Worm (Caenorhabditis elegans) whole organism, L4/young adult: Measurements from ENCODE around the gene vem-1.

Experiments used
- W03F9.2 ChIP-seq: fragments of 150-350 bp; optimal IDR thresholded peaks from 2 replicates; lab custom pipeline; 2014; ENCODE audit warnings: missing biosample characterization, missing genetic modification characterization
- dao-5 ChIP-seq: sonication (generic microtip); optimal IDR thresholded peaks from 2 replicates; lab custom pipeline; 2016; ENCODE audit warnings: missing genotype, missing genetic modification characterization, moderate library complexity, missing compliant biosample characterization
- him-1 ChIP-seq: sonication (generic microtip); optimal IDR thresholded peaks from 2 replicates; lab custom pipeline; 2016; ENCODE audit warnings: missing genotype, missing genetic modification reagents, missing genetic modification characterization, missing compliant biosample characterization

- TF ChIP-seq him-1 (no peak), dao-5 (tag; lab: Kevin White, UChicago) (no peak), W03F9.2 (no peak)
Observed at ce11 chrX:8086725-8087641, 1.4 kb downstream of the vem-1 start.
